Fruit fly (Drosophila melanogaster): ENCODE measurements around the gene bgm.

The bgm gene

DNA sequence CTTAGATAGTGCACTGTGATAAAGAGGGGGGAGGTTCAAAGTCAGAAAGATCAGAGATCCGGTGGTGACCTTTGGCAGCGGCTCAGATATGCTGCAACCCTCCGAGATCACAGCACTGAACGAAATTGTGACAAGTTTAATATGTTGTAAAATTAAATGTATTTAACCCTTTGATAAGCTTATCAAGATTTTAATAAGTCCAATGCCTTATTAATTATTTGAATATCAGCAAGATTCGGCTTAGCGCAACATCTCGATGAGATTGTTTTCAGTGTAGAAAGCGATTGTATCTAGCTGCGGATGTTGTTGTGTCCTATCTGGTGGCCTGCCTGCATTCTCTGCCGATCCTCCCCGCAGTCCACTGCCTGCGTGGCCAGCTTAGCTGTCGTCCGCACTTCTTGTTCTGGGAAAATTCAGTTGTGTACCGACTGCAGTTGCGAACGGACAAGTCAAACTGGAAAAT, 34.4 kb downstream of the bgm start, which contains the start of gene NimC4:
Gene NimC4, plus strand, starts transcription at position 413 of the 463 bp plus-strand sequence.
- TF ChIP-seq unc-4 (GFP tag; IDR thresholded peaks at IDR 0.05; ENCODE audit: partially characterized antibody) = no peak
- no peak for TF ChIP-seq Oaz (GFP tag; IDR thresholded peaks at IDR 0.05)
- TF ChIP-seq CG13424 (tag; optimal IDR thresholded peaks at IDR 0.05) = peak; percentile 61
- peak; percentile 37 for TF ChIP-seq CG15011 (GFP tag; optimal IDR thresholded peaks at IDR 0.05)
- TF ChIP-seq Atf-2 (GFP tag; optimal IDR thresholded peaks at IDR 0.05) = peak; percentile 70
- TF ChIP-seq ci (GFP tag; IDR thresholded peaks at IDR 0.05) = peak; percentile 70; the same call in 2 of the 3 replicates
- TF ChIP-seq CG8765 (GFP tag; IDR thresholded peaks at IDR 0.05) = peak; percentile 98
- peak; percentile 43 for TF ChIP-seq ATbp (GFP tag; optimal IDR thresholded peaks at IDR 0.05)
- peak; percentile 69; the same call in 1 of the 3 replicates for TF ChIP-seq Optix (GFP tag; IDR thresholded peaks at IDR 0.05)
- 0 out of 3 replicates have a peak, but pooled peaks have one; percentile 55 for TF ChIP-seq CG11093 (GFP tag; IDR thresholded peaks at IDR 0.05)
- TF ChIP-seq CG18262 (tag; optimal IDR thresholded peaks at IDR 0.05) = peak; percentile 93
- no peak for TF ChIP-seq Dp (GFP tag; optimal IDR thresholded peaks at IDR 0.05)
- TF ChIP-seq CG32772 (GFP tag; IDR thresholded peaks at IDR 0.05) = peak; percentile 78
- no peak for TF ChIP-seq Dfd (GFP tag; optimal IDR thresholded peaks at IDR 0.05)
- TF ChIP-seq CG1529 (GFP tag; optimal IDR thresholded peaks at IDR 0.05) = peak; percentile 69
- TF ChIP-seq sob (GFP tag; IDR thresholded peaks at IDR 0.05) = peak; percentile 65
- TF ChIP-seq lmd (GFP tag; IDR thresholded peaks at IDR 0.05) = peak; percentile 65
- TF ChIP-seq cwo (GFP tag; optimal IDR thresholded peaks at IDR 0.05) = no peak
- no peak for TF ChIP-seq CG30020 (tag; optimal IDR thresholded peaks at IDR 0.05)
- TF ChIP-seq CG1603 (tag; optimal IDR thresholded peaks at IDR 0.05) = peak; percentile 94
- no peak for TF ChIP-seq ato (GFP tag; IDR thresholded peaks at IDR 0.05; ENCODE audit: partially characterized antibody)
- TF ChIP-seq fd102C (GFP tag; optimal IDR thresholded peaks at IDR 0.05) = peak; percentile 99
- peak; percentile 77 for TF ChIP-seq unpg (GFP tag; optimal IDR thresholded peaks at IDR 0.05)
- no peak for TF ChIP-seq HmgZ (tag; optimal IDR thresholded peaks at IDR 0.05)
- peak; percentile 63 for TF ChIP-seq shn (GFP tag; optimal IDR thresholded peaks at IDR 0.05)
- no peak for TF ChIP-seq eyg (GFP tag; optimal IDR thresholded peaks at IDR 0.05)
- TF ChIP-seq danr (GFP tag; IDR thresholded peaks at IDR 0.05) = peak; percentile 59
- TF ChIP-seq Doc3 (GFP tag; IDR thresholded peaks at IDR 0.05; ENCODE audit: partially characterized antibody) = no peak
- TF ChIP-seq Doc2 (GFP tag; IDR thresholded peaks at IDR 0.05) = no peak
- TF ChIP-seq Side (GFP tag; optimal IDR thresholded peaks at IDR 0.05) = peak; percentile 75
- peak; percentile 27 for TF ChIP-seq CG8281 (tag; optimal IDR thresholded peaks at IDR 0.05)
- TF ChIP-seq MBD-R2 (GFP tag; IDR thresholded peaks at IDR 0.05) = no peak
- TF ChIP-seq CG15269 (tag; optimal IDR thresholded peaks at IDR 0.05) = no peak
- peak; percentile 65 for TF ChIP-seq CG12155 (GFP tag; optimal IDR thresholded peaks at IDR 0.05)
- TF ChIP-seq psq (GFP tag; optimal IDR thresholded peaks at IDR 0.05) = no peak
- peak; percentile 78 for TF ChIP-seq Xbp1 (GFP tag; optimal IDR thresholded peaks at IDR 0.05)
- TF ChIP-seq maf-S (GFP tag; optimal IDR thresholded peaks at IDR 0.05) = peak; percentile 70
- TF ChIP-seq CG4820 (GFP tag; optimal IDR thresholded peaks at IDR 0.05) = peak; percentile 89
- peak; percentile 47; the same call in 1 of the 2 replicates for TF ChIP-seq NFAT (GFP tag; IDR thresholded peaks at IDR 0.05)
- no peak for TF ChIP-seq slbo (GFP tag; IDR thresholded peaks at IDR 0.05)
- no peak for TF ChIP-seq Sry-δ (GFP tag; optimal IDR thresholded peaks at IDR 0.05)
- TF ChIP-seq CG2129 (GFP tag; IDR thresholded peaks at IDR 0.05; ENCODE audit: partially characterized antibody) = no peak
- TF ChIP-seq Myb (GFP tag; optimal IDR thresholded peaks at IDR 0.05) = peak; percentile 49
- TF ChIP-seq pho (GFP tag; optimal IDR thresholded peaks at IDR 0.05) = no peak
- no peak for TF ChIP-seq Lim3 (GFP tag; IDR thresholded peaks at IDR 0.05)
- peak; percentile 83 for TF ChIP-seq CG17361 (GFP tag; IDR thresholded peaks at IDR 0.05)
- TF ChIP-seq Poxn (GFP tag; IDR thresholded peaks at IDR 0.05) = no peak
- TF ChIP-seq CG10959 (GFP tag; IDR thresholded peaks at IDR 0.05) = peak; percentile 96
- no peak for TF ChIP-seq Hmx (GFP tag; optimal IDR thresholded peaks at IDR 0.05)
- no peak for TF ChIP-seq mirr (GFP tag; optimal IDR thresholded peaks at IDR 0.05)
- peak; percentile 57 for TF ChIP-seq sqz (GFP tag; optimal IDR thresholded peaks at IDR 0.05)
- peak; percentile 84 for TF ChIP-seq CG4424 (GFP tag; optimal IDR thresholded peaks at IDR 0.05)

All from whole organism, embryonic.